Fruit fly (Drosophila melanogaster) S2 (cell line): ENCODE results near the gene CG17636.

Source experiments
- CG8478 ChIP-seq: fragments of >200 bp; optimal IDR thresholded peaks from 2 replicates; lab custom pipeline; 2018
- CTCF ChIP-seq, 2 experiments: fragments of >200 bp; optimal IDR thresholded peaks; 2 replicates each; lab custom pipeline; 2018

The CG17636 gene

dm6 chrX:126614-127013 lies at the start of gene CG17636:
Gene CG17636, minus strand, starts transcription at chrX:126714.
- TF ChIP-seq CG8478 (lab: Kevin White, UChicago) (no peak), CTCF (optimal IDR thresholded peaks at IDR 0.05; lab: Kevin White, UChicago) (no peak)

dm6 chrX:175542-176197 lies 49.2 kb upstream of the CG17636 start:
- TF ChIP-seq CG8478 (lab: Kevin White, UChicago) (no peak), CTCF (optimal IDR thresholded peaks at IDR 0.05; lab: Kevin White, UChicago) (no peak)

DNA sequence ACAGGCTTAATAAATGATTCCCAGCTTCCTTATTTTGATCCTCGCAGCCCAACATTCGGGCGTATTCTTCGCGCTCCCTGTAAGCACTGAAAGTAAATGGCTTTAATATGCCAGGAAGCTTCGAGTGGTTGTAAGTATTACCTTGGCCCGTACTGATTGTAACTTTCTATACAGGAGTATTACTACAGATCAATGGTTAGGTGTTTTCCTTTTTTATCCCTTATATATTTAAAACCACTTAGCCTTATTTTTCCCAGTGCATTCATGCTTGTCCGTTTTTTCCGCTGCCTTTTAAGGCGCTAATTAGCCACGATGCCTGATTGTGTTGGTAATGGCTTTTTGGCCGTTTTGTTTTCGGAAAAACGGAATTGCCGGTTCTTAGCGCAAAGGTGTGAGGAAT lies 47.0 kb upstream of the CG17636 start:
- no peak for TF ChIP-seq CTCF (optimal IDR thresholded peaks at IDR 0.05; lab: Kevin White, UChicago)
- no peak for TF ChIP-seq CG8478 (lab: Kevin White, UChicago)

dm6 chrX:169571-169970 lies 43.1 kb upstream of the CG17636 start:
- no peak for TF ChIP-seq CTCF (optimal IDR thresholded peaks at IDR 0.05; lab: Kevin White, UChicago)
- TF ChIP-seq CG8478 (lab: Kevin White, UChicago) = no peak

dm6 chrX:148326-148725 lies 21.8 kb upstream of the CG17636 start, which contains the start of gene CG17707:
Gene CG17707, minus strand, starts transcription at chrX:148426.
- no peak for TF ChIP-seq CTCF (optimal IDR thresholded peaks at IDR 0.05; lab: Kevin White, UChicago)
- no peak for TF ChIP-seq CG8478 (lab: Kevin White, UChicago)

DNA sequence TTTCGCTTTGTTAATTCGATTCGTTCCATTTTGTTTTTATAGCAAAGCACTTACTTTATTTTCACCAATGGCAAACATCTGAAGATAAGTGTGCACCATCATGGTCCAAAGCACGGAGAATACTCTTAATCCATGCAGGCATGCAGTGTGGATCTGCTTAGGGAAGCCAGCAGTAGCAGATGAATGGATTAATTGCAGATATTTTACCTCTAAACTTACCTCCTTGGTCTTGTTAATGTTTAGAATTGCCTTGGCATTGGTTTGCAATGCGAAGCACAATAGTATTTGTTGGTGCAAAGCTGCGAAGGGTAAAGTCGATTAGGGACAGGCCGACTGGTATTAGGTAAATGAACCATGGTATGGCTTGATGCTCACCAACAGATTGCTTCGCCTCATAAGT lies 18.6 kb upstream of the CG17636 start:
- no peak for TF ChIP-seq CTCF (optimal IDR thresholded peaks at IDR 0.05; lab: Kevin White, UChicago)
- no peak for TF ChIP-seq CG8478 (lab: Kevin White, UChicago)

DNA sequence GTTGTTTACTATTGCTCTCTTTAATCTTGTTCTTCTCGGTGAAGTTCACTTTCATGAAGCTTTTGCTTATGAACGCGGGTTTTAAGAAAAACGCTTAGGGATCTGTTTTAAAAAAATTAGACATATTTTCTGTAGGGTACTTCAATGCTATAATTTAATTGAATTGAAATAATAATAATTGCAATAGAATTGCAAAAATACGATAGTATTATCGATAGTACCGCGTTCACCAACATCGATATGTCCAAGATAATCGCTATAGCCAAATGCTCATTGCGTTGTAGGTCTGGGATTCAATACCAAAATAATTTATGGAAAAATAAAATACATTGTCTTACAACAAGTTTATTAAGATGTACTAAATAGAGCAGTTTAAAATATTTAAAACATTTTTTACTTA lies 15.4 kb upstream of the CG17636 start:
- no peak for TF ChIP-seq CTCF (optimal IDR thresholded peaks at IDR 0.05; lab: Kevin White, UChicago)

DNA sequence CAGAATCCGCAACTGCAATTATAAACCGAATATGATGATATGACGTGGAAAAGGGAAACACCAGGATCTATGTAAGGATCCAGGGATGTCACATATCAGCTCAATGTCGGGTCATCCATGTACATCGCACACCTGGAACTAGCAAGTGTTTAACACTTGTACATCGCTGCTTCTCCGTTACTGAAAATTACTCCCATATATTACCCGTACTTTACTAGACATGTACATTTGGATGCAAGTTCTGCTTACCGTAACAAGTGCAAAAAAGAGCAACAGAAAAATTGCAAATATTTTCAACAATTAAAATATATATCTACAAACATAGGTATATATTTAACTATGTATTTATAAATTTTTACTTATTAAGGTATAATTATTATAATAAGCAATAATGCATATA lies 13.5 kb upstream of the CG17636 start, which contains the start of gene tyn:
Gene tyn (plus strand): TSS at position 301 of the 400 bp plus-strand sequence.
- TF ChIP-seq CG8478 (lab: Kevin White, UChicago) (no peak), CTCF (optimal IDR thresholded peaks at IDR 0.05; lab: Kevin White, UChicago) (no peak)

- TF ChIP-seq CTCF (optimal IDR thresholded peaks at IDR 0.05; lab: Kevin White, UChicago) (no peak), CG8478 (lab: Kevin White, UChicago) (no peak)
Measured at dm6 chrX:130555-130954, 4.0 kb upstream of the CG17636 start.

DNA sequence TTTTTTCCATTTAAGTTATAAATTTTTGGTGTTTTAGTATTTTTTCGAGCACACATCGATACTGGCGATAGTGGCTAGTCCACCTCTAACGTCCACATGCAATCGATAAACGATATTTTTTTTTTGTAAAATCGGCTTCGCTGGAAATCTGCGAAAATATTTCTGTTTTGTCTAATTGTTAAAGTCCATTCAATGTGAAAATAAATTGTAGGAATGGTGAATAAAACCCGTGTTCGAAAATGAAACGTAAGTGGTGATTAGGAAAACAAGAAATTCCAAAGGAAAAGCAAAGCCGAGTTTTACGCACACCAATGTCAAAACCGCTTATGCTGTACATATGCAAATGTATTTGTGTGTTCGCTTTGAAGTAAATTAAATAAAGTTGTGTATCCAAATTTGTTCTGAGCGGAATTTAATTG lies 845 bp upstream of the CG17636 start, which contains the start of gene RhoGAP1A:
Gene RhoGAP1A (plus strand): TSS at position 100 of the 419 bp plus-strand sequence.
- no peak for TF ChIP-seq CG8478 (lab: Kevin White, UChicago)
- no peak for TF ChIP-seq CTCF (optimal IDR thresholded peaks at IDR 0.05; lab: Kevin White, UChicago)

dm6 chrX:123799-124198 lies 2.7 kb downstream of the CG17636 start:
- TF ChIP-seq CG8478 (lab: Kevin White, UChicago) (no peak), CTCF (optimal IDR thresholded peaks at IDR 0.05; lab: Kevin White, UChicago) (peak in 1 of 2 experiments; percentile 31)

- TF ChIP-seq CTCF (optimal IDR thresholded peaks at IDR 0.05; lab: Kevin White, UChicago) (no peak), CG8478 (lab: Kevin White, UChicago) (no peak)
Measured at dm6 chrX:115006-115405, 11.5 kb downstream of the CG17636 start.
